Worm (Caenorhabditis elegans): ENCODE measurements around the gene M176.11.

Gene M176.11

DNA sequence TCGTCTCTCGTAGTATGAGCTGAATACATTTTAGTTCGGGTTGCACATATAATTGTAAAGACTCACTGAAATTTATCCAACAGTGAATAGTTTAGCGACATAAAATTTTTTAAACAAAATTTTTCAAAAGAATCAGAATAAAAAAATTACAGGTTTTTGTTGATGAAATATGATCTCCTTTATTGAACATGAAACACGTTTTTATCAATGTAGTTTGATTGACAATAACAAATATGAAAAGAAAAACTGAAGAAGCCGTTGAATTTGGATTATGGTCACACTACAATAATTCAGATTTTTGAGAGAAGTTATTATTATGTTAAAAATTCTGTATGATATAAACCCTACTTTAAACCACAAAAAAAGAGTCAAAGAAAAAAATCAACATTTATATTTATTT lies 18.0 kb downstream of the M176.11 start, which contains the start of gene chil-17:
Gene chil-17 (minus strand): TSS at position 101 of the 400 bp plus-strand sequence.
- TF ChIP-seq ces-1 (GFP tag; optimal IDR thresholded peaks at IDR 0.05) = no peak
- no peak for TF ChIP-seq unc-120 (tag; optimal IDR thresholded peaks at IDR 0.05; ENCODE audit: poor library complexity, severe bottlenecking)
- TF ChIP-seq ztf-11 (tag; optimal IDR thresholded peaks at IDR 0.05) = no peak
- TF ChIP-seq sptf-1 (tag; optimal IDR thresholded peaks at IDR 0.05) = no peak
- no peak for TF ChIP-seq M03D4.4 (tag; optimal IDR thresholded peaks at IDR 0.05)
- no peak for TF ChIP-seq ceh-83 (GFP tag; optimal IDR thresholded peaks at IDR 0.05)
- no peak for TF ChIP-seq lin-13 (tag; optimal IDR thresholded peaks at IDR 0.05)
- TF ChIP-seq flh-1 (GFP tag; optimal IDR thresholded peaks at IDR 0.05) = no peak
- no peak for TF ChIP-seq cnd-1 (tag; optimal IDR thresholded peaks at IDR 0.05)
- no peak for TF ChIP-seq ceh-39 (tag; optimal IDR thresholded peaks at IDR 0.05)
- no peak for TF ChIP-seq zip-8 (tag; optimal IDR thresholded peaks at IDR 0.05)
- TF ChIP-seq pha-4 (tag; optimal IDR thresholded peaks at IDR 0.05) = no peak
- no peak for TF ChIP-seq elt-3 (tag; optimal IDR thresholded peaks at IDR 0.05)
- TF ChIP-seq drap-1 (GFP tag; optimal IDR thresholded peaks at IDR 0.05) = no peak
- no peak for TF ChIP-seq tbx-8 (GFP tag; optimal IDR thresholded peaks at IDR 0.05)
- no peak for TF ChIP-seq mep-1 (tag; optimal IDR thresholded peaks at IDR 0.05)
- no peak for TF ChIP-seq lin-32 (GFP tag; optimal IDR thresholded peaks at IDR 0.05)
- no peak for TF ChIP-seq nhr-76 (tag; optimal IDR thresholded peaks at IDR 0.05)

DNA sequence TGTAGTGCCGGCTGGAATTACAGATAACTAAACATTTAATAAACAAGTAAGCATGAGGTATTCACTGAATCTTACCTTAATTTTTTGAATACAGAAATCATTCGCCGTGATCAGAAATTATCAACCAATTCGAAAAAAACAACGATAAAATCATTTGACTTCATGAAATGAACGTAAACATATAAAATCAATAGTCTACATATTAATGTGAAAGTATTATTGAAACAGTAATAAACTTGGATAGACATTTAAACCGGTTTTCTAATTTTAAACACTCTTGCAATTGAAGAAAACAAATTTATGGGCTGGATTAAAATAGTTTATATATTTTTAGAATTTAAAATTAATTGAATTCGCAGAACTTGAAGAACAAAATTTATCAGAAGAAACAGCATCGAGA lies 19.8 kb downstream of the M176.11 start, which contains the start of gene chil-16:
Gene chil-16 (minus strand): TSS at position 101 of the 400 bp plus-strand sequence.
- TF ChIP-seq ceh-43 (GFP tag; optimal IDR thresholded peaks at IDR 0.05) (no peak), mab-5 (tag; optimal IDR thresholded peaks at IDR 0.05) (no peak), sptf-1 (tag; optimal IDR thresholded peaks at IDR 0.05) (no peak), nhr-237 (tag; optimal IDR thresholded peaks at IDR 0.05) (no peak), lin-32 (GFP tag; optimal IDR thresholded peaks at IDR 0.05) (no peak), elt-1 (tag; optimal IDR thresholded peaks at IDR 0.05; ENCODE audit: borderline replicate concordance, insufficient read depth) (no peak), zip-8 (tag; optimal IDR thresholded peaks at IDR 0.05) (no peak), cnd-1 (tag; optimal IDR thresholded peaks at IDR 0.05) (no peak), ham-2 (GFP tag; optimal IDR thresholded peaks at IDR 0.05) (no peak), lin-13 (tag; optimal IDR thresholded peaks at IDR 0.05) (no peak), unc-120 (tag; optimal IDR thresholded peaks at IDR 0.05; ENCODE audit: poor library complexity, severe bottlenecking) (no peak), hlh-1 (tag; optimal IDR thresholded peaks at IDR 0.05) (no peak), ztf-11 (tag; optimal IDR thresholded peaks at IDR 0.05) (no peak), unc-39 (tag; optimal IDR thresholded peaks at IDR 0.05) (no peak), pha-4 (tag; optimal IDR thresholded peaks at IDR 0.05) (no peak), sem-2 (GFP tag; optimal IDR thresholded peaks at IDR 0.05) (no peak), blmp-1 (tag; optimal IDR thresholded peaks at IDR 0.05) (no peak), nhr-28 (tag; optimal IDR thresholded peaks at IDR 0.05) (no peak)

DNA sequence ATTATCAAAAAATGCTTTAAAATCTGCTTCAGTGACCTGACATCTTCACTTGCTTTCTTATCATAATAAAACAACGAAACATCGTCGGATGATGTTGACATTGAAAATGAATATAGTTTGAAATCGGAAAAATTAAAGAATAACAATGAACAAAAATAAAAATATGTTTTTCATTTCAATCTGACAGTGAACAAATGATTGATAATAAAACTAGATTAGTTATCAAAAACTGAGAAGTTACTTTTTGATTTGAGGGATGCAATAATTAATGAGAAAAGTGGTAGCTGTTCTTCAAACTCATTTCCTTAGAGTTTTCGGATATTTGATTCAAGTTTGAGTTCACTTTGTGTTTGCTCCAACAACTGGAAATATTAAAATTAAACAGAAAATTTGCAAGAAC lies 21.5 kb downstream of the M176.11 start, which contains the start of gene chil-15:
Gene chil-15 (minus strand): TSS at position 101 of the 400 bp plus-strand sequence.
- TF ChIP-seq unc-39 (tag; optimal IDR thresholded peaks at IDR 0.05) (no peak), unc-120 (tag; optimal IDR thresholded peaks at IDR 0.05; ENCODE audit: poor library complexity, severe bottlenecking) (no peak), nhr-2 (tag; optimal IDR thresholded peaks at IDR 0.05) (no peak), drap-1 (GFP tag; optimal IDR thresholded peaks at IDR 0.05) (no peak), mep-1 (tag; optimal IDR thresholded peaks at IDR 0.05) (no peak), elt-3 (tag; optimal IDR thresholded peaks at IDR 0.05) (no peak)

DNA sequence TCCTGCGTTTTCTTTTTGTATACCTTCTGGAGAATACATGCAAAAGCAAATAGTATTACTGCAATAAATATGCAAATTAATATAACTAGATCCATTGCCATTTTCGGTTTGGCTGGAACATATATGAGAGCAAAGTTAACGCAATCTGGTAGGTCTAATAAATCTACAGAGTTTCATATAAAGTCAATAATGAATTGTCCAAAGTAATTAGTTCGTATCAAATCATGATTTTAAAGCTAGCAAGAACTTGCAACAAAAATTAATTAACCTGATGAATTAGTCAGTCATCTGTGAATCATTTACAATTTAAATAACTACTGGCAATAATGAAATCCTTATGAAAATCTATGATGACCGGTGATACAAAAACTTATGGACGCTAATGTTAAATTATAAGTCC lies 23.3 kb downstream of the M176.11 start, which contains the start of gene R09D1.13:
Gene R09D1.13 (minus strand): TSS at position 101 of the 400 bp plus-strand sequence.
- TF ChIP-seq elt-3 (tag; optimal IDR thresholded peaks at IDR 0.05) (no peak), ces-1 (GFP tag; optimal IDR thresholded peaks at IDR 0.05) (no peak), flh-1 (GFP tag; optimal IDR thresholded peaks at IDR 0.05) (no peak), sem-2 (GFP tag; optimal IDR thresholded peaks at IDR 0.05) (no peak), drap-1 (GFP tag; optimal IDR thresholded peaks at IDR 0.05) (no peak), sptf-1 (tag; optimal IDR thresholded peaks at IDR 0.05) (no peak), unc-120 (tag; optimal IDR thresholded peaks at IDR 0.05; ENCODE audit: poor library complexity, severe bottlenecking) (no peak), tbx-8 (GFP tag; optimal IDR thresholded peaks at IDR 0.05) (no peak), ztf-11 (tag; optimal IDR thresholded peaks at IDR 0.05) (no peak), snpc-4 (tag; optimal IDR thresholded peaks at IDR 0.05) (no peak), unc-62 (GFP tag; optimal IDR thresholded peaks at IDR 0.05) (no peak), blmp-1 (tag; optimal IDR thresholded peaks at IDR 0.05) (no peak), mab-5 (tag; optimal IDR thresholded peaks at IDR 0.05) (no peak), bed-3 (GFP tag; optimal IDR thresholded peaks at IDR 0.05) (no peak), nhr-12 (tag; optimal IDR thresholded peaks at IDR 0.05) (no peak), unc-39 (tag; optimal IDR thresholded peaks at IDR 0.05) (no peak), cnd-1 (tag; optimal IDR thresholded peaks at IDR 0.05) (no peak), elt-1 (tag; optimal IDR thresholded peaks at IDR 0.05; ENCODE audit: borderline replicate concordance, insufficient read depth) (no peak), lin-13 (tag; optimal IDR thresholded peaks at IDR 0.05) (no peak)

Measured in whole organism, mixed stage, embryonic.